Fruit fly (Drosophila melanogaster): ENCODE results near the gene tnc.

DNA sequence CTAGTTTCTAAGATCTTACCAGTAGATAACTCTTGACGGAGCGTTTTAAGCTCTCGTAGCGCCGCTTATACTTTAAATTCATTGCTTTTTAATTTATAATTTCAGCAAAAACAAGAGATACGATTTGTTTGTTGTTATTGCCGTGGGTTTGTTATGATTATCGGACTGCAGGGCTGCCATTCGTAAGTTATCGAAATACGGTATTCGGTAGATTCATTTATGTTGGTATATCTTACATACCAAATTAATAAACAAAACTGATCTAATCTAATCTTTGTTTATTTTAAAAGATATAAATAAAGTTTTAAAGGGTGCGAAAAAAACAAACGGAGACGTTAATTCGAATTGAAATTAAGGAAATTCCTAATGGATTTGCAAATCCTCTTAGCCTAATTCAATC lies 71.8 kb downstream of the tnc start, which contains the start of the genes CG31111 and stac:
- TF ChIP-seq kah (GFP tag; optimal IDR thresholded peaks at IDR 0.05), result no peak
- TF ChIP-seq Abd-B (GFP tag; optimal IDR thresholded peaks at IDR 0.05), result no peak
- TF ChIP-seq wdn (GFP tag; IDR thresholded peaks at IDR 0.05), result no peak
- no peak for TF ChIP-seq TFAM (GFP tag; optimal IDR thresholded peaks at IDR 0.05)
- no peak for TF ChIP-seq CG18011 (GFP tag; optimal IDR thresholded peaks at IDR 0.05)
